Fruit fly (Drosophila melanogaster) whole organism, adult: ENCODE measurements around the gene CG15822.
A peak's percentile ranks its signal among the peaks of the same experiment; 100 is the strongest.

Experiments
- CG11617 ChIP-seq: fragments of 200-800 bp; sonication (Bioruptor generic); optimal IDR thresholded peaks from 2 replicates; lab custom pipeline; 2017; ENCODE audit warnings: mild to moderate bottlenecking, missing biosample characterization, missing genetic modification reagents, missing genetic modification characterization
- CG12768 ChIP-seq: fragments of 200-800 bp; sonication (Bioruptor generic); optimal IDR thresholded peaks from 2 replicates; lab custom pipeline; 2017; ENCODE audit warnings: missing biosample characterization, missing genetic modification characterization, mild to moderate bottlenecking, moderate library complexity, missing genetic modification reagents
- CG14711 ChIP-seq: fragments of 200-800 bp; sonication (Bioruptor generic); optimal IDR thresholded peaks from 2 replicates; lab custom pipeline; 2018; ENCODE audit warnings: missing biosample characterization, mild to moderate bottlenecking, missing genetic modification characterization, moderate library complexity
- CG1620 ChIP-seq: fragments of 200-800 bp; sonication (Bioruptor generic); optimal IDR thresholded peaks from 2 replicates; lab custom pipeline; 2016; ENCODE audit warnings: missing biosample characterization, missing genetic modification characterization
- CG33017 ChIP-seq: fragments of 200-800 bp; sonication (Bioruptor generic); optimal IDR thresholded peaks from 2 replicates; lab custom pipeline; 2018; ENCODE audit warnings: missing biosample characterization, mild to moderate bottlenecking, missing genetic modification characterization, moderate library complexity
- CG5204 ChIP-seq: fragments of 200-800 bp; sonication (Bioruptor generic); optimal IDR thresholded peaks from 2 replicates; lab custom pipeline; 2016; ENCODE audit warnings: missing biosample characterization, missing genetic modification characterization
- CG7045 ChIP-seq: fragments of 200-800 bp; sonication (Bioruptor generic); optimal IDR thresholded peaks from 2 replicates; lab custom pipeline; 2017; ENCODE audit warnings: missing biosample characterization, mild to moderate bottlenecking, missing genetic modification characterization
- CG7101 ChIP-seq: fragments of 200-800 bp; sonication (Bioruptor generic); optimal IDR thresholded peaks from 2 replicates; lab custom pipeline; 2018; ENCODE audit warnings: missing biosample characterization, mild to moderate bottlenecking, missing genetic modification characterization, moderate library complexity
- Crg-1 ChIP-seq: fragments of 200-800 bp; sonication (Bioruptor generic); optimal IDR thresholded peaks from 2 replicates; lab custom pipeline; 2016; ENCODE audit warnings: missing biosample characterization, missing genetic modification characterization
- Hr96 ChIP-seq: fragments of 200-800 bp; sonication (Bioruptor generic); optimal IDR thresholded peaks from 2 replicates; lab custom pipeline; 2016; ENCODE audit warnings: missing biosample characterization, missing genetic modification characterization
- bab1 ChIP-seq: fragments of 200-800 bp; sonication (Bioruptor generic); optimal IDR thresholded peaks from 3 replicates; lab custom pipeline; 2019; ENCODE audit warnings: missing biosample characterization, mild to moderate bottlenecking, missing genetic modification characterization, moderate library complexity
- cic ChIP-seq: fragments of 200-800 bp; sonication (Bioruptor generic); optimal IDR thresholded peaks from 2 replicates; lab custom pipeline; 2017; ENCODE audit warnings: missing biosample characterization, mild to moderate bottlenecking, missing genetic modification characterization, moderate library complexity
- cnc ChIP-seq, 2 experiments: fragments of >200 bp; optimal IDR thresholded peaks; 2 replicates each; lab custom pipeline; 2017
- kay ChIP-seq: fragments of 200-800 bp; sonication (Bioruptor generic); peaks from one replicate; lab custom pipeline; 2016; ENCODE audit warnings: missing biosample characterization, missing genetic modification characterization, borderline replicate concordance
- ovo ChIP-seq: fragments of 200-800 bp; sonication (Bioruptor generic); optimal IDR thresholded peaks from 2 replicates; lab custom pipeline; 2016; ENCODE audit warnings: missing biosample characterization, missing genetic modification characterization
- pad ChIP-seq: fragments of 200-800 bp; sonication (Bioruptor generic); optimal IDR thresholded peaks from 3 replicates; lab custom pipeline; 2017; ENCODE audit warnings: missing biosample characterization, missing genetic modification characterization, mild to moderate bottlenecking, moderate library complexity, missing genetic modification reagents
- tj ChIP-seq: fragments of 200-800 bp; sonication (Bioruptor generic); optimal IDR thresholded peaks from 3 replicates; lab custom pipeline; 2017; ENCODE audit warnings: missing biosample characterization, mild to moderate bottlenecking, missing genetic modification characterization, moderate library complexity
- toe ChIP-seq: fragments of 200-800 bp; sonication (Bioruptor generic); optimal IDR thresholded peaks from 2 replicates; lab custom pipeline; 2016; ENCODE audit warnings: missing biosample characterization, missing genetic modification characterization

The CG15822 gene

dm6 chr3L:2118054-2118453, 45.6 kb downstream of the CG15822 start:
- TF ChIP-seq Hr96 (GFP tag; lab: Kevin White, UChicago): no peak
- no peak for TF ChIP-seq CG11617 (GFP tag; lab: Kevin White, UChicago)
- no peak for TF ChIP-seq CG33017 (tag; lab: Kevin White, UChicago)
- TF ChIP-seq cic (GFP tag; lab: Kevin White, UChicago): no peak
- TF ChIP-seq pad: no peak
- no peak for TF ChIP-seq CG12768
- no peak for TF ChIP-seq CG14711 (tag; lab: Kevin White, UChicago)

- TF ChIP-seq toe (GFP tag; lab: Kevin White, UChicago) (no peak), pad (no peak), CG33017 (tag; lab: Kevin White, UChicago) (no peak), cic (GFP tag; lab: Kevin White, UChicago) (no peak), CG14711 (tag; lab: Kevin White, UChicago) (peak; percentile 10), Crg-1 (no peak), CG1620 (GFP tag; lab: Kevin White, UChicago) (no peak), Hr96 (GFP tag; lab: Kevin White, UChicago) (no peak), CG7045 (GFP tag; lab: Kevin White, UChicago) (no peak)
Measured at dm6 chr3L:2117046-2117445, 46.6 kb downstream of the CG15822 start.

- TF ChIP-seq CG7101 (tag; lab: Kevin White, UChicago): peak; percentile 62
- TF ChIP-seq CG33017 (tag; lab: Kevin White, UChicago): peak; percentile 68
- TF ChIP-seq CG14711 (tag; lab: Kevin White, UChicago): peak; percentile 65
- no peak for TF ChIP-seq Crg-1
- TF ChIP-seq CG5204: peak; percentile 59
- no peak for TF ChIP-seq tj (GFP tag; lab: Kevin White, UChicago)
- TF ChIP-seq kay (GFP tag; lab: Kevin White, UChicago): peak; percentile 72
- no peak for TF ChIP-seq CG7045 (GFP tag; lab: Kevin White, UChicago)
- TF ChIP-seq cic (GFP tag; lab: Kevin White, UChicago): no peak
- peak; percentile 26 for TF ChIP-seq Hr96 (GFP tag; lab: Kevin White, UChicago)
Measured at dm6 chr3L:2115524-2116245, 48.0 kb downstream of the CG15822 start, which contains the start of gene sls. Gene sls, minus strand, starts transcription at chr3L:2115611.

- TF ChIP-seq CG1620 (GFP tag; lab: Kevin White, UChicago) (no peak), kay (GFP tag; lab: Kevin White, UChicago) (peak; percentile 57)
Measured at dm6 chr3L:2114687-2115444, 48.8 kb downstream of the CG15822 start.

- TF ChIP-seq CG11617 (GFP tag; lab: Kevin White, UChicago) (no peak), cic (GFP tag; lab: Kevin White, UChicago) (no peak), cnc (optimal IDR thresholded peaks at IDR 0.05; lab: Kevin White, UChicago) (no peak), pad (no peak), Hr96 (GFP tag; lab: Kevin White, UChicago) (no peak), bab1 (GFP tag; lab: Kevin White, UChicago) (no peak), CG12768 (no peak), kay (GFP tag; lab: Kevin White, UChicago) (no peak), ovo (no peak), CG7101 (tag; lab: Kevin White, UChicago) (no peak), tj (GFP tag; lab: Kevin White, UChicago) (no peak), CG33017 (tag; lab: Kevin White, UChicago) (no peak)
Measured at dm6 chr3L:2107293-2107858, 56.3 kb downstream of the CG15822 start.
